Worm (Caenorhabditis elegans): ENCODE data around the gene grl-22.

The grl-22 gene

DNA sequence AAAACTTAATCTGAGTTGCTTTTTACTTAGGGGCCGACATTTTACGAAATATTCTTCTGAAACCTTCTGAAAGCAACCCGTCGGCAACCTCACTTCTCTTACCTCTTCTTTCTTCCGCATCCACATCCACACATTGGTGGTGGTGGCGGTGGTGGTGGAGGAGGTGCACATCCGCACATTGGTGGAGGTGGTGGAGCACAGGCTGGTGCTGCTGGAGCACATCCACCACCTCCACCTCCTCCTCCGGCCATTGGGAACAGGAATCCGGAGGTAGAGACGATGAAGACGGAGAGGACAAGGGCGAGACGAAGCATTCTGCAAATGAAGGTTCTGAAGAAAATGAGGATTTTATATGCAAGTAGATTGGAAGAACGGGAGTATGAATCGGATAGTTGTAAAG lies at the start of gene grl-22:
Gene grl-22, minus strand, starts transcription at position 332 of the 400 bp plus-strand sequence.
- TF ChIP-seq snpc-4 (GFP tag; optimal IDR thresholded peaks at IDR 0.05) (no peak), snpc-4 (tag; optimal IDR thresholded peaks at IDR 0.05) (no peak), ceh-91 (GFP tag; IDR thresholded peaks at IDR 0.05) (no peak), Y53G8AR.9 (GFP tag; conservative IDR thresholded peaks at IDR 0.05) (no peak), Y79H2A.3 (GFP tag; conservative IDR thresholded peaks at IDR 0.05) (no peak), egrh-3 (GFP tag; IDR thresholded peaks at IDR 0.05) (peak; percentile 64; the same call in 1 of the 2 replicates), lin-26 (GFP tag; IDR thresholded peaks at IDR 0.05) (no peak), atf-7 (tag; optimal IDR thresholded peaks at IDR 0.05) (no peak), gei-17 (GFP tag; optimal IDR thresholded peaks at IDR 0.05) (no peak), zfh-2 (GFP tag; conservative IDR thresholded peaks at IDR 0.05) (peak; percentile 86), aptf-2 (GFP tag; conservative IDR thresholded peaks at IDR 0.05) (no peak), nhr-179 (tag; optimal IDR thresholded peaks at IDR 0.05) (no peak)

DNA sequence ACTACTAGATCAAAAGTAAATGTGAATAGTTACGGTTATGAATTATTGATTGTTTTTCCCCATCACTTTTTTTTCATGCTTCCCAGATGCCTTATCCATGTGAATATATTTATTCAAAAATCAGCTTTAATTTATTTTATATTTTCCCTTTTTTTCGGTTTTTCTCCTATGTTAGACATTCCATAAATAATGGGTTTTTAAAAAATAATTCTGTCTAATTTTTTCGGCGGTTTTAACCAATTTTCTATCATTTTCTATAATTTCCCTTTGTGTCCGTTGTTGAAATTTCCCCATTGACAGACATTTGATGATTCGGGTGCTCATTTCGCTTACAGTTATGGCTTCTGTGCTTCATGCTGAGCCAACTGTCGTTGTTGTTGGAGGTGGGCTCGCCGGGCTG lies 47.3 kb upstream of the grl-22 start, which contains the start of gene F48E8.3:
Gene F48E8.3, plus strand, starts transcription at position 301 of the 400 bp plus-strand sequence.
- TF ChIP-seq bed-2 (GFP tag; IDR thresholded peaks at IDR 0.05) (no peak), C06A6.2 (GFP tag; conservative IDR thresholded peaks at IDR 0.05) (no peak), hrde-1 (tag; optimal IDR thresholded peaks at IDR 0.05; ENCODE audit: borderline replicate concordance) (no peak), lin-54 (GFP tag; optimal IDR thresholded peaks at IDR 0.05) (no peak), madf-10 (tag; optimal IDR thresholded peaks at IDR 0.05) (no peak), F22D6.2 (tag; optimal IDR thresholded peaks at IDR 0.05) (no peak), lag-1 (GFP tag; IDR thresholded peaks at IDR 0.05) (no peak), lir-1 (GFP tag; conservative IDR thresholded peaks at IDR 0.05) (no peak), xnd-1 (tag; optimal IDR thresholded peaks at IDR 0.05) (no peak), hlh-26 (GFP tag; conservative IDR thresholded peaks at IDR 0.05) (no peak)

DNA sequence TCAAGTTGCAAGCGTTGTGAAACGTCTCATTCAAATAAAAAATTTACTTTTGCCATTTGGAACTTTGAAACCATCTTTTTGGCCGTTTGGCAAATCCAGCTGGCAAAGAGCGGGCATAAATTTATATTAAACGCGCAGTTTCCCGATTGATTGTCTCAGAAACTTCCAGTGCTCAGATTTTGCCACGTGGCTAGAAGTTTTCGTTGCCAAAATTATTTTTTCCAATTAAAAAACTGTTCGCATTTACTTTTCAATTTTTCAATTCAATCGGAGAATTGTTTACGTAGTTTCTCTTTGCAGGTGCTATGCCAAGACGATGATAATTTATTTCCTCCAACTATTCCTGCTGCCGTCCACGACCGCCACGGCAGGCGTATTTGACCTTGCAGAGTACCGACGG lies 39.5 kb upstream of the grl-22 start, which contains the start of gene F48E8.4:
Gene F48E8.4, plus strand, starts transcription at position 301 of the 400 bp plus-strand sequence.
- TF ChIP-seq lag-1 (GFP tag; IDR thresholded peaks at IDR 0.05), result no peak
- peak; percentile 19 for TF ChIP-seq repo-1 (tag; optimal IDR thresholded peaks at IDR 0.05)
- 0 out of 2 replicates have a peak, but pooled peaks have one; percentile 16 for TF ChIP-seq mcd-1 (GFP tag; IDR thresholded peaks at IDR 0.05)
- TF ChIP-seq hmg-20 (GFP tag; IDR thresholded peaks at IDR 0.05), result no peak
- 0 out of 2 replicates have a peak, but pooled peaks have one; percentile 18 for TF ChIP-seq B0336.3 (GFP tag; IDR thresholded peaks at IDR 0.05)
- no peak for TF ChIP-seq ZK185.1 (tag; optimal IDR thresholded peaks at IDR 0.05; ENCODE audit: poor library complexity, severe bottlenecking)
- TF ChIP-seq die-1 (tag; optimal IDR thresholded peaks at IDR 0.05), result no peak

DNA sequence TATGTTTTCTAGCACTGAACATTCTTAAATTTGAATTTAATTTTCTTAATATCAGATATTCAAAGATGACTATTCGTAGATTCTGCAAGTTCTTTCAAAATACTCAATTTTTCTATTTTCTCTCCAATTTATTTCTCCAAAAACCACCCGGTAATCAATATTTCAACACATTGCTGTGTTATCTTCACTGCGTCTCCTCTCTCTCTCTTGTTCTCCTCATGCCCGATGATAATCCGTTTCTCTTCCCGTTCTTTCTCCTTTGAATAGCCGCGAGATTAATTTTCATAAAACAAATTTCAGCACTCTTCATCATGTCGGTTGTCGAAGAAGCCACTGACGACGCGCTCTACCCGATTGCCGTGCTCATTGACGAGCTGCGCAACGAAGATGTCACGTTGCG lies 36.6 kb upstream of the grl-22 start, which contains the start of gene paa-1:
Gene paa-1, plus strand, starts transcription at position 301 of the 400 bp plus-strand sequence.
- TF ChIP-seq pbrm-1 (GFP tag; IDR thresholded peaks at IDR 0.05) (no peak), F49E8.2 (tag; optimal IDR thresholded peaks at IDR 0.05; ENCODE audit: insufficient read depth) (no peak), B0019.2 (GFP tag; conservative IDR thresholded peaks at IDR 0.05) (no peak), F57C9.4 (tag; optimal IDR thresholded peaks at IDR 0.05) (no peak), Y95B8A.8 (GFP tag; IDR thresholded peaks at IDR 0.05) (no peak), K12H6.12 (tag; optimal IDR thresholded peaks at IDR 0.05) (no peak), unc-130 (GFP tag; optimal IDR thresholded peaks at IDR 0.05) (no peak), madf-3 (GFP tag; IDR thresholded peaks at IDR 0.05) (no peak), attf-3 (GFP tag; conservative IDR thresholded peaks at IDR 0.05) (no peak), rpc-1 (optimal IDR thresholded peaks at IDR 0.05) (no peak), rpc-1 (tag; optimal IDR thresholded peaks at IDR 0.05) (no peak), aptf-2 (GFP tag; conservative IDR thresholded peaks at IDR 0.05) (no peak), F57A8.1 (GFP tag; optimal IDR thresholded peaks at IDR 0.05) (no peak), efl-1 (GFP tag; optimal IDR thresholded peaks at IDR 0.05) (no peak), lsl-1 (GFP tag; optimal IDR thresholded peaks at IDR 0.05) (no peak), mxl-1 (tag; optimal IDR thresholded peaks at IDR 0.05) (no peak), Y53G8AR.9 (GFP tag; conservative IDR thresholded peaks at IDR 0.05) (no peak), tbp1 (GFP tag; optimal IDR thresholded peaks at IDR 0.05) (no peak), egl-44 (GFP tag; IDR thresholded peaks at IDR 0.05) (no peak), madf-8 (GFP tag; conservative IDR thresholded peaks at IDR 0.05) (no peak)

Data from whole organism, young adult.